Fruit fly (Drosophila melanogaster): ENCODE results near the gene nej.

nej gene

DNA sequence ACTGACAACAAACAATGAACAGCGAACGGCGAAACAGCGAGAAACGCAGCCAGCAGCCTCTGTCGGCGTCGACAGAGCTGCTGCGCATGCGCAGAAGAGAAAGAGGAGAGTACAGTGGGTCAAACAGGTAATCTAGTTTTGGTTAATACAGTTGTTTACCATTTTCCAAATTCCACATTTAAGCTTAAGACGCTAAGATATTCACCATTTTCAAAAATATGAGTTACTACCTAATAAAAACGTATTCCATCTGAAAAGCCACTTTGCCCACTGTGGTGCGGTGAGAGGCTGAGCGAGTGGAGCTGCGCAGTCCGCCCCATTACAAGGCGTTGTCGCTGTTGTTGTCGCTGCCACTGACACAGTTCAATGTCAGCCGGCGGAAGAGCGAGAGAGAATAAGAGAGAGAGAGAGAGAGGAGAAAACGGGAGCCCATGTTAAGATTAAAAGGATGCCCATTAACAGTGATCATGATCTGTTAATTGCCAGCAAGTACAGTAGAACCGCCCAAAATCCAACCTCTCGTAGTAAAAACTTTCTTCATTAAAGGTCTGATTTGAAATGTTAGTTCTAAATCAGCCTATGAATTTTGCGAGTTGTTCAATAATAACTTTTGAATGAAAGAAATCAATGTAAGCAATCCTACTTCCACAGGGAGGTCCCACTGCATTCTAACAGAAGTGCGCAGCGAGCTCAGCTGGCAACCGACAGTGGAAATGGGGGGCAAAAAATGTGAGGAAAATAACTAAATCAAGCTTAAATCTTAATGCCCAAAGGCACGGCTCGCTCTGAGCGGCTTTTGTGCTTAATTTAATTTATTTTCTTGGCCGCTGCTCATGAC is 35.9 kb downstream of the nej start:
- peak; percentile 45 for TF ChIP-seq noc (tag; optimal IDR thresholded peaks at IDR 0.05)

DNA sequence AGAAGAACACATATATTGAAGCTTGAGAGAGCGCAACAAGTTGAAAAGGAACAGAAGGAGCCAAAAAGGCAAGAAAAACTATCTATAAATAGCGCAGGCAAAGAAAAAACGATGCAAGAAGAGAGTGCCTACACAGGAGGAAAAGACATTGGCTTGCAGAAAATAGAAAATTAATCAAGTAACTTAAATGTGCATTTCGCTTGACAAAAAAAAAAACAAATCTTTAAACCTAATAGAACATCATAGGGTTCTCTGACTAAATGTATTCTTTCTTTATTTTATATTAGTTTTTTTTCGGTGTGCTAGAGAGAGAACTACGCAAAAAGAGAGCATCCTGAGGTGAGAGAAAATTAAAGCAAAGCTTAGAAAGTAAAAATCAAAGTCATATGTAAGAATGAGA is 36.8 kb downstream of the nej start:
- TF ChIP-seq noc (tag; optimal IDR thresholded peaks at IDR 0.05): no peak

DNA sequence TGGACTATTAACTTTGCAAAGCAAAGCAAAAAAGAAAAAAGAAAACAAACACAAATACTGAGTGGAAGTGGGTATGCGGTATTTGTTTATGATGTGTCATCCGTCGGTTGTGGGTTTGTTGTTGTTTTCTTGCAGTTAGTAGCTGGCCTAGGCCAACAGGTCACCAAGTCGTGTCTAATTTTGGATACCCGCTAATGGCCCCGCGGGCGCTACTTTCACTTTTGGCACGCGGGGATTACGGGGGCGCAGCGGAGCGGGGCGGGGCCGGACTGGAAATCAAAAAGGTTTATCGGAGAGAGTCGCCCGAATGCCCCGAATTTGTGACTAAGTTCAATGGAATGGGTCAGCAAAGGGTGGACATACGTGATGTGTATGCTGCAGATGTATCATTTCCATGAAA is 39.8 kb downstream of the nej start:
- no peak for TF ChIP-seq noc (tag; optimal IDR thresholded peaks at IDR 0.05)

DNA sequence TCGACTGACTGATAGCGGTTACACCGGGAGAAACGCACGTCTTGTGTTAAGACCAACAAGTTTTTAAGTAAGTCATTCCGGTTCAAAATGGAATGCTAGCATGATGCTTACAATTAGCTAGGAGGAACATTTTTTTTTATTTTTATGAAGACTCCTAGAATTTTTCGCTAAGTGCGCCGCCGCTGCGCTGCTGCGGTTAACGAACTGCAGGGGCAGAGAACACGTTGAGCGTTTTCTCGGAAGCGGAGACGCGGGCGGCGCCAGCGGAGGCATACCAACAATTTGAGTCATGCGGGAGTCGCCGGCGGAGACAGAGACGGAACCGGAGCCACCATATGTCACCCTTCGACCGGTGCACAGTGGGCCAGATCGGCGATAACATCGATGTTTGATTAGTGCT is 40.8 kb downstream of the nej start:
- TF ChIP-seq noc (tag; optimal IDR thresholded peaks at IDR 0.05): peak; percentile 98

DNA sequence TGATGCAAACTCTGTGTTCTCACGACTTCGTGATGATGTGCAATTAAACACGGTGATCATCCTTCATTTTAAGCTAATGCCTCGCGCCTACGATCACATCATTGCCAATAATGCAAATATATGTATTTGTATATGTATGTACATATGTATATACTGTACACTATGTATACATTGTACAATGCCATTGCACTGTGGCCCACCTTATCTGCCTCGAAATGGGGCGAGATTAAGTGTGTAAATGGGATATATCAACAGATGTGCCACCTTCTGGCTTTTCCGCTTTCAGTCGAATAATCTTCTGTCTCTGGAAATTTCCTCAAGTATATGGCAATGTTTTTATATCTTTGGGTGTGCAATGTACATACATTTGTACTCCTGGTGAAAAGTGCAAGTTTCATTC is 42.0 kb downstream of the nej start:
- TF ChIP-seq noc (tag; optimal IDR thresholded peaks at IDR 0.05): no peak

DNA sequence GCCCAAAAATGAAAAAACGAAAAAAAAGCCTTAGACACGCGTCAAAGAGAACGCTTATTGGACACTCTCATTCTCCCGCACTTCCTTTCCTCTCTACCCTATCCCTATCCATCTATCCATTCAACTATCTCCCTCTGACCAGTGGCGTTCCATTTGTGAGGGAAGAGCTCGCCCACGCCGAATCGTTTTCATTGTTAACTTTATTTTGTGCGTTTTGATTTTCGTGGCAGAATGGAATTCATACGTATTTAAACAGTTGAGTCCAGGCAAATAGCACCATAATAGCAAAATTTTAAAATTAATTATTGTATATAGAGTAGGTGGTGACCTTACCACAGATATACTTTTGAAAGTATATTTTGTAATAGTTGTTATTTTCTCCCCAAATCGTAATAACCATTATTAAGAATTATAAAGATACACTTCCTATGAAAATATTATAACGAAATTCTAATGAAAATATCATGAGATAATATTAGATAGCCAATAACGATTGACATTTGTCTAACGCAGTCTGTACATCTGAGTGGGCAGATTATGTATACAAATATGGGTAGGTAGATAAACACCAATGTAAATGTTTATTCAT is 45.6 kb downstream of the nej start:
- TF ChIP-seq noc (tag; optimal IDR thresholded peaks at IDR 0.05): peak; percentile 96

DNA sequence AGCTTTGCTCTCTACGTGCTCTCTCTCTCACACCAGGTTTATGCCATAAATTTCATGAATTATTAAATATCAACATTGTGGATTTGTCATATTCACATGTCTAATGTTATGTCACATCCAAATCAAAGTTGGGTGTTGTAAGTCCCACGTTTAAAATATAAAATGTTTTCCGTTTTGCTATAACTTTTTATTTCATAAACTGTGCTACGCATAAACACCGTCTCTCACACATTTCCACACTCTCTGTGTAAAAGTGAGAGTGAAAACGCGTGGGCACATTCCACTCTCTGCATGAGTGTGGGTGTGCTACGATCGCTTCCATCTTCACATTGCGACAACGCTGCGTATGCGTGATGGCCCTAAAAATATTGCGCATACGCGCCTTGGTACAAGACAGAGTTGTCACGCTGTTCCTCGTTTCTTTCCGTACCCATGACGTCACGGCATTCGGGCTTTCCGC is 46.1 kb downstream of the nej start:
- TF ChIP-seq noc (tag; optimal IDR thresholded peaks at IDR 0.05): peak; percentile 99

DNA sequence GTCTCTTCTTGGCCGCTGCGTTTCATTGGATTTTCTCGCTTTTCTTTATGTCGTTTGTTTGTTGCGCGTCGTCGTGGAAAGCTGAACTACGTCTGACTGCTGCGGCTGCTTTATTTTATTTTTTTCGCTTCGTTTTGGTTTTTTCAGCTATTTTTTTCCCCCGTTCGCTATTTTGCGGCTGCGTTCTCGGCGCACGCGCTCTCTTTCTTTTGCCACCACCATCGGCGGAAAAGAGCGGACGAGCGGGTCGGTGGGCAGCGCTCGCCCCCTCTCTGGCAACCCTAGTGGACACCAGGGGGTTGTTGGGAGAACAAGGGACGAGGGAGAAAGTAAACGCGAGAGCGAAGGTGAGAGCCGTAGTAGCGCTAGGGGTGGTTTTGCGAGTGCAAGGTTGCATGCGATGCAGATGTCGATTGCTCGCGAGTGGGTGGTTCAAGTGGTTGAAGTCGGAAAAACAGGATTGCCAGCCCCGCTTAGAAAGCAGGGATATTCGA is 47.9 kb downstream of the nej start:
- no peak for TF ChIP-seq noc (tag; optimal IDR thresholded peaks at IDR 0.05)

DNA sequence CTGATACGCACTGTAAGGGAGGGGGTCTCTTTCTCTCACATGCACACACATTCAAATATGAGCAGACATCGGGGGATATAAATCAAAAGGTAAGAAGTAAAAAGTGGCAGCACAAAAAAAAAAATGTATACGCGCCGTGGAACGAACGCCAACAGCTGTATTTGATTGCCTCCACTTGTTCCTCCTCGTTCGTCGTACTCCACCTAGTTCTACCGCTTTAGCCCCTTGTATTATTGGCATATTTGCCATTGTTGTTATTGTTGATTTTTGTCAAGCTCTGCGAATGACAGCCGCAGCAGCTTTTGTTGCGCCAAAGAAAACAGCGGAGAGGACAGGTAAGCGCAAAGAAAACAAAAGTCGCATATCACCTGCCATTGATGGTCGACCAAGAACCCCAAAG is 50.0 kb downstream of the nej start:
- TF ChIP-seq noc (tag; optimal IDR thresholded peaks at IDR 0.05): peak; percentile 23

DNA sequence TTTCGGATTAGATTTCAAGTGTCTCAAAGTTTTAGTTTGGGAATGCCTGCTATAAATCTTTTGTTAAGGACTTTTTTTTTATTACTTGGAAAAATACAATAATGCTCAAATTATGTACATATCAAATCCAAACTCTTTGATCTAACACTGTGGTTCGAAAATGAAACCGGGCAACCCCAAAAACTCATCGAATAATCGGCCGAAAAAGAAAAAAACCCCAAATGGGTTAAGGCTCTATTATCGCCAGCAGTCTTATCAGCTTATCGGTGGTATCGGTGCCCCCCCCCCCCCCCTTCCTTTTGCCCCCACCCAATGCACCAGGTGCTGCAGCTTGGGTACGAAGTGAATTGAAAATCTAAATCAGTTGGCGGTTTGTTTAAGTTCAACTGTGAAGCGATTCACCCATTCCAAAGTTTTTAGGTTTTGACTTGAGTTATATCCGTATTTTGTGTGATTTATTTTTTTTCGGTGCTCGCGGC is 69.2 kb downstream of the nej start:
- no peak for TF ChIP-seq noc (tag; optimal IDR thresholded peaks at IDR 0.05)

DNA sequence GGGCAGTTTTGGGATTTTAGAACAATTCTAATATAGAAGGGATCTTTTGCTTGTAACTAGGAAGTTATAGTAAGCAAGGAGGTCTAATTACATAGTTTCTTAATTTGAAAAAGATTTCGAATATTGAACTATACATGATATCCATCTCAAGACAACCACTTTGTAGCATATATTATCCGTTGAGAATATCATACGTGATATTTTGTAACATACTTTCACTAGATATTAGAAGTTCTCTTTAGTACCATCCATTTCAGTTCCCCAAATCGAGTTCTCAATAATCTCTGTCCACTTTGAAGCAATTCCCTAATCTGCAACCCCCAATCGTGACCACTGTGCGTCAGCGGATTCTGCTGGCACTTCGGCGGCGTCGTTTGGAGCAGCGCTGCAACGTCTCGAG is 71.4 kb downstream of the nej start:
- TF ChIP-seq noc (tag; optimal IDR thresholded peaks at IDR 0.05): no peak
